Fruit fly (Drosophila melanogaster) whole organism, embryonic: ENCODE results near the gene a10.

Experiments used
- CG10147 ChIP-seq: fragments of 200-800 bp; sonication (Bioruptor generic); optimal IDR thresholded peaks from 2 replicates; lab custom pipeline; 2019; ENCODE audit warnings: missing biosample characterization, mild to moderate bottlenecking, missing genetic modification characterization, moderate library complexity
- CG10543 ChIP-seq: fragments of 200-800 bp; sonication (Bioruptor generic); optimal IDR thresholded peaks from 3 replicates; lab custom pipeline; 2017; ENCODE audit warnings: missing biosample characterization, mild to moderate bottlenecking, missing genetic modification characterization, moderate library complexity
- CG10565 ChIP-seq: fragments of 200-800 bp; sonication (Bioruptor generic); optimal IDR thresholded peaks from 3 replicates; lab custom pipeline; 2016; ENCODE audit warnings: missing biosample characterization, mild to moderate bottlenecking, missing genetic modification characterization
- CG12071 ChIP-seq: fragments of 200-800 bp; sonication (Bioruptor generic); optimal IDR thresholded peaks from 3 replicates; lab custom pipeline; 2018; ENCODE audit warnings: missing biosample characterization, mild to moderate bottlenecking, missing genetic modification characterization
- CG12299 ChIP-seq: fragments of 200-800 bp; sonication (Bioruptor generic); optimal IDR thresholded peaks from 2 replicates; lab custom pipeline; 2018; ENCODE audit warnings: missing biosample characterization, mild to moderate bottlenecking, missing genetic modification characterization
- CG12769 ChIP-seq: fragments of 200-800 bp; sonication (Bioruptor generic); optimal IDR thresholded peaks from 2 replicates; lab custom pipeline; 2019; ENCODE audit warnings: missing biosample characterization, mild to moderate bottlenecking, missing genetic modification characterization, moderate library complexity
- CG12942 ChIP-seq: fragments of 200-800 bp; sonication (Bioruptor generic); optimal IDR thresholded peaks from 3 replicates; lab custom pipeline; 2016; ENCODE audit warnings: missing biosample characterization, missing genetic modification characterization
- CG15011 ChIP-seq: fragments of 200-800 bp; sonication (Bioruptor generic); optimal IDR thresholded peaks from 3 replicates; lab custom pipeline; 2018; ENCODE audit warnings: missing biosample characterization, mild to moderate bottlenecking, missing genetic modification characterization
- CG15073 ChIP-seq: fragments of 200-800 bp; sonication (Bioruptor generic); optimal IDR thresholded peaks from 2 replicates; lab custom pipeline; 2016; ENCODE audit warnings: missing biosample characterization, missing genetic modification characterization
- CG17328 ChIP-seq: fragments of 200-800 bp; sonication (Bioruptor generic); IDR thresholded peaks from 2 replicates; pipeline ENCODE4 v1.3.6; 2022; ENCODE audit warnings: missing biosample characterization, missing genetic modification characterization
- CG17612 ChIP-seq: fragments of 200-800 bp; sonication (Bioruptor generic); IDR thresholded peaks from 2 replicates; pipeline ENCODE4 v1.3.6; 2022; ENCODE audit warnings: missing biosample characterization, missing genetic modification characterization
- CG17802 ChIP-seq: fragments of 200-800 bp; sonication (Bioruptor generic); optimal IDR thresholded peaks from 2 replicates; lab custom pipeline; 2018; ENCODE audit warnings: missing biosample characterization, mild to moderate bottlenecking, missing genetic modification characterization, moderate library complexity
- CG2199 ChIP-seq: fragments of 200-800 bp; sonication (Bioruptor generic); IDR thresholded peaks from 3 replicates; pipeline ENCODE4 v1.3.6; 2022; ENCODE audit warnings: missing biosample characterization, missing genetic modification characterization
- CG3163 ChIP-seq: fragments of 200-800 bp; sonication (Bioruptor generic); optimal IDR thresholded peaks from 3 replicates; lab custom pipeline; 2016; ENCODE audit warnings: missing biosample characterization, missing genetic modification characterization
- CG3726 ChIP-seq: fragments of 200-800 bp; sonication (Bioruptor generic); IDR thresholded peaks from 3 replicates; pipeline ENCODE4, ENCODE4 v1.3.6; 2022; ENCODE audit warnings: missing biosample characterization, missing genetic modification characterization
- CG3847 ChIP-seq: fragments of 200-800 bp; sonication (Bioruptor generic); IDR thresholded peaks from 2 replicates; pipeline ENCODE4 v1.3.6; 2022; ENCODE audit warnings: missing biosample characterization, missing genetic modification characterization
- CG6254 ChIP-seq: fragments of 200-800 bp; sonication (Bioruptor generic); optimal IDR thresholded peaks from 3 replicates; lab custom pipeline; 2017; ENCODE audit warnings: mild to moderate bottlenecking, missing biosample characterization, missing genetic modification reagents, missing genetic modification characterization
- CG6654 ChIP-seq: fragments of 200-800 bp; sonication (Bioruptor generic); optimal IDR thresholded peaks from 2 replicates; lab custom pipeline; 2017; ENCODE audit warnings: missing biosample characterization, mild to moderate bottlenecking, missing genetic modification characterization
- CG6683 ChIP-seq: fragments of 200-800 bp; sonication (Bioruptor generic); optimal IDR thresholded peaks from 2 replicates; lab custom pipeline; 2017; ENCODE audit warnings: missing biosample characterization, mild to moderate bottlenecking, missing genetic modification characterization, missing genetic modification reagents
- CG6813 ChIP-seq: fragments of 200-800 bp; sonication (Bioruptor generic); optimal IDR thresholded peaks from 2 replicates; lab custom pipeline; 2017; ENCODE audit warnings: missing biosample characterization, missing genetic modification characterization, mild to moderate bottlenecking, moderate library complexity, missing genetic modification reagents
- CG7357 ChIP-seq: fragments of 200-800 bp; sonication (Bioruptor generic); IDR thresholded peaks from 3 replicates; pipeline ENCODE4 v1.3.6; 2022; ENCODE audit warnings: missing biosample characterization, missing genetic modification characterization
- CG7745 ChIP-seq: fragments of 200-800 bp; sonication (Bioruptor generic); optimal IDR thresholded peaks from 2 replicates; lab custom pipeline; 2018; ENCODE audit warnings: missing biosample characterization, mild to moderate bottlenecking, missing genetic modification characterization, moderate library complexity
- CG7839 ChIP-seq: fragments of 200-800 bp; sonication (Bioruptor generic); optimal IDR thresholded peaks from 3 replicates; lab custom pipeline; 2018; ENCODE audit warnings: missing biosample characterization, mild to moderate bottlenecking, missing genetic modification characterization, moderate library complexity
- CG8290 ChIP-seq, 3 experiments: fragments of 200-800 bp; sonication (Bioruptor generic); optimal IDR thresholded peaks; 2 replicates each; lab custom pipeline; 2016 to 2019; ENCODE audit warnings: missing biosample characterization in 3 of 3, missing genetic modification characterization in 3 of 3, mild to moderate bottlenecking in 2 of 3, moderate library complexity in 1 of 3
- CG8388 ChIP-seq: fragments of 200-800 bp; sonication (Bioruptor generic); optimal IDR thresholded peaks from 2 replicates; lab custom pipeline; 2019; ENCODE audit warnings: missing biosample characterization, mild to moderate bottlenecking, missing genetic modification characterization, moderate library complexity
- Dfd ChIP-seq, 2 experiments: fragments of >200 bp; optimal IDR thresholded peaks; 2 replicates each; lab custom pipeline; 2017; ENCODE audit warnings: missing biosample characterization in 2 of 2, missing genetic modification characterization in 2 of 2
- Dip3 ChIP-seq: fragments of 200-800 bp; sonication (Bioruptor generic); optimal IDR thresholded peaks from 3 replicates; lab custom pipeline; 2016; ENCODE audit warnings: missing biosample characterization, missing genetic modification characterization
- ERR ChIP-seq: fragments of 200-800 bp; sonication (Bioruptor generic); optimal IDR thresholded peaks from 2 replicates; lab custom pipeline; 2016; ENCODE audit warnings: missing biosample characterization, missing genetic modification characterization
- Eip74EF ChIP-seq, 2 experiments: fragments of 200-800 bp in 1 of 2; fragments of >200 bp in 1 of 2; sonication (Bioruptor generic) in 1 of 2; optimal IDR thresholded peaks; 2 replicates each; lab custom pipeline; 2017 to 2019; ENCODE audit warnings: missing biosample characterization in 2 of 2, missing genetic modification characterization in 2 of 2, mild to moderate bottlenecking in 1 of 2, moderate library complexity in 1 of 2
- HLH3B ChIP-seq: fragments of 200-800 bp; sonication (Bioruptor generic); IDR thresholded peaks from 2 replicates; pipeline ENCODE4 v1.3.6; 2022; ENCODE audit warnings: missing biosample characterization, missing genetic modification characterization
- Hey ChIP-seq: fragments of 200-800 bp; sonication (Bioruptor generic); optimal IDR thresholded peaks from 3 replicates; lab custom pipeline; 2018; ENCODE audit warnings: missing biosample characterization, mild to moderate bottlenecking, missing genetic modification characterization
- Hmr ChIP-seq: fragments of 200-800 bp; sonication (Bioruptor generic); optimal IDR thresholded peaks from 3 replicates; lab custom pipeline; 2017; ENCODE audit warnings: mild to moderate bottlenecking, missing biosample characterization, missing genetic modification reagents, missing genetic modification characterization
- Hmx ChIP-seq: fragments of 200-800 bp; sonication (Bioruptor generic); optimal IDR thresholded peaks from 2 replicates; lab custom pipeline; 2016; ENCODE audit warnings: missing biosample characterization, missing genetic modification characterization
- Ravus ChIP-seq: fragments of 200-800 bp; sonication (Bioruptor generic); IDR thresholded peaks from 2 replicates; pipeline ENCODE4 v1.3.6; 2022; ENCODE audit warnings: missing biosample characterization, missing genetic modification characterization
- Sox102F ChIP-seq: fragments of 200-800 bp; sonication (Bioruptor generic); optimal IDR thresholded peaks from 2 replicates; lab custom pipeline; 2018; ENCODE audit warnings: missing biosample characterization, mild to moderate bottlenecking, missing genetic modification characterization, moderate library complexity
- Taf1 ChIP-seq: fragments of 200-800 bp; sonication (Bioruptor generic); IDR thresholded peaks from 2 replicates; pipeline ENCODE4 v1.3.6; 2022; ENCODE audit warnings: missing biosample characterization, missing genetic modification characterization
- YL-1 ChIP-seq: fragments of 200-800 bp; sonication (Bioruptor generic); optimal IDR thresholded peaks from 3 replicates; lab custom pipeline; 2017; ENCODE audit warnings: missing biosample characterization, mild to moderate bottlenecking, missing genetic modification characterization
- dan ChIP-seq: fragments of 200-800 bp; sonication (Bioruptor generic); IDR thresholded peaks from 2 replicates; pipeline ENCODE4 v1.3.6; 2022; ENCODE audit warnings: missing biosample characterization, missing genetic modification characterization
- dm ChIP-seq: fragments of 200-800 bp; sonication (Bioruptor generic); optimal IDR thresholded peaks from 3 replicates; lab custom pipeline; 2016; ENCODE audit warnings: missing biosample characterization, missing genetic modification characterization
- emc ChIP-seq: fragments of 200-800 bp; sonication (Bioruptor generic); optimal IDR thresholded peaks from 2 replicates; lab custom pipeline; 2016; ENCODE audit warnings: missing biosample characterization, missing genetic modification characterization
- ems ChIP-seq: fragments of 200-800 bp; sonication (Bioruptor generic); optimal IDR thresholded peaks from 3 replicates; lab custom pipeline; 2016; ENCODE audit warnings: missing biosample characterization, missing genetic modification characterization
- ham ChIP-seq: fragments of 200-800 bp; sonication (Bioruptor generic); IDR thresholded peaks from 2 replicates; pipeline ENCODE4 v1.3.6; 2022; ENCODE audit warnings: missing biosample characterization, missing genetic modification characterization
- hbn ChIP-seq: fragments of 200-800 bp; sonication (Bioruptor generic); IDR thresholded peaks from 2 replicates; pipeline ENCODE4 v1.3.6; 2022; ENCODE audit warnings: missing biosample characterization, missing genetic modification characterization; ENCODE audit not compliant: partially characterized antibody
- kah ChIP-seq: fragments of 200-800 bp; sonication (Bioruptor generic); optimal IDR thresholded peaks from 2 replicates; lab custom pipeline; 2018; ENCODE audit warnings: missing biosample characterization, mild to moderate bottlenecking, missing genetic modification characterization
- otp ChIP-seq: fragments of 200-800 bp; sonication (Bioruptor generic); IDR thresholded peaks from 3 replicates; pipeline ENCODE4, ENCODE4 v1.3.6; 2022; ENCODE audit warnings: missing biosample characterization, missing genetic modification characterization
- pho ChIP-seq: fragments of 200-800 bp; sonication (Bioruptor generic); optimal IDR thresholded peaks from 2 replicates; lab custom pipeline; 2016; ENCODE audit warnings: missing biosample characterization, missing genetic modification characterization
- sug ChIP-seq: fragments of 200-800 bp; optimal IDR thresholded peaks from 2 replicates; lab custom pipeline; 2019; ENCODE audit warnings: missing biosample characterization, mild to moderate bottlenecking, missing genetic modification characterization, moderate library complexity
- tio ChIP-seq: fragments of 200-800 bp; sonication (Bioruptor generic); optimal IDR thresholded peaks from 2 replicates; lab custom pipeline; 2017; ENCODE audit warnings: missing biosample characterization, missing genetic modification characterization, inconsistent platforms
- trh ChIP-seq: fragments of 200-800 bp; sonication (Bioruptor generic); optimal IDR thresholded peaks from 2 replicates; lab custom pipeline; 2016; ENCODE audit warnings: missing biosample characterization, missing genetic modification characterization
- ttk ChIP-seq: fragments of 200-800 bp; sonication (Bioruptor generic); IDR thresholded peaks from 2 replicates; pipeline ENCODE4 v2.1.2; 2022; ENCODE audit warnings: missing biosample characterization, missing genetic modification characterization
- zf30C ChIP-seq: fragments of 200-800 bp; sonication (Bioruptor generic); optimal IDR thresholded peaks from 3 replicates; lab custom pipeline; 2018; ENCODE audit warnings: missing biosample characterization, mild to moderate bottlenecking, missing genetic modification characterization

a10 gene

DNA sequence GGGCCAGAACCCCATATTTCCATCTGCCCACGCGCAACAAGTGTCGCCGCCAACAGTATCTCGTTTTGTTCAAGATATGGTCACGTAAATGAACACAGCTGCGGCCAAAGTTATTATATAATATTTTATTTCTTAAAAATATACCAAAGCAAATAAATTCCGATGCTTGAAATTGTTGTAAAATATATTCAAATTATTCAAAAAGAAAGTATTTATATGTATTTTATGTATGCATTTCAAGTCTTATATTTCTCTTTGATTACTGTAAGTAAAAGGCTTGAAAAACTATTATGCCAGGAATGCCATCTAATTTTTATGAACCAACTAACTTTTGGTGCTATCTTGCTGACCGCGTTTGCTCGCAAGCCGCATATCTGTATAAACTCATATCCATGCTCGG, 34.4 kb downstream of the a10 start (continued):
- TF ChIP-seq CG17612 (GFP tag; lab: Robert Waterston, UW) (no peak), CG2199 (GFP tag; lab: Robert Waterston, UW) (no peak), zf30C (GFP tag; lab: Kevin White, UChicago) (no peak), HLH3B (GFP tag; lab: Robert Waterston, UW) (no peak), ERR (GFP tag; lab: Kevin White, UChicago) (no peak), Ravus (GFP tag; lab: Robert Waterston, UW) (no peak), CG10147 (GFP tag; lab: Kevin White, UChicago) (peak; percentile 43), CG6654 (GFP tag; lab: Kevin White, UChicago) (no peak), CG6813 (GFP tag; lab: Kevin White, UChicago) (no peak), trh (no peak), CG12299 (tag; lab: Kevin White, UChicago) (no peak), CG12942 (GFP tag; lab: Kevin White, UChicago) (no peak), CG17328 (GFP tag; lab: Robert Waterston, UW) (0 out of 2 replicates have a peak, but pooled peaks have one; percentile 4), YL-1 (GFP tag; lab: Kevin White, UChicago) (no peak), CG10543 (GFP tag; lab: Kevin White, UChicago) (no peak), sug (peak; percentile 24), CG6254 (GFP tag; lab: Kevin White, UChicago) (no peak), dan (GFP tag; lab: Robert Waterston, UW) (no peak), CG12769 (no peak), CG3726 (GFP tag; lab: Robert Waterston, UW) (no peak), CG7839 (tag; lab: Kevin White, UChicago) (peak; percentile 69), Dip3 (GFP tag; lab: Kevin White, UChicago) (no peak), ham (GFP tag; lab: Robert Waterston, UW) (no peak), CG8388 (peak; percentile 13), CG15073 (no peak), Taf1 (GFP tag; lab: Robert Waterston, UW) (no peak), CG3163 (GFP tag; lab: Kevin White, UChicago) (no peak), Eip74EF (GFP tag; optimal IDR thresholded peaks at IDR 0.05; lab: Kevin White, UChicago) (no peak), CG15011 (GFP tag; lab: Kevin White, UChicago) (no peak), Hmx (GFP tag; lab: Kevin White, UChicago) (no peak), CG3847 (GFP tag; lab: Robert Waterston, UW) (0 out of 2 replicates have a peak, but pooled peaks have one; percentile 27), pho (GFP tag; lab: Kevin White, UChicago) (no peak), CG17802 (no peak), Hmr (GFP tag; lab: Kevin White, UChicago) (no peak), ttk (GFP tag; lab: Robert Waterston, UW) (0 out of 2 replicates have a peak, but pooled peaks have one; percentile 18), CG6683 (GFP tag; lab: Kevin White, UChicago) (no peak), Hey (no peak), dm (GFP tag; lab: Kevin White, UChicago) (no peak), CG12071 (no peak), otp (GFP tag; lab: Robert Waterston, UW) (no peak), tio (GFP tag; lab: Kevin White, UChicago) (no peak), Dfd (GFP tag; optimal IDR thresholded peaks at IDR 0.05; lab: Kevin White, UChicago) (no peak), hbn (GFP tag; lab: Robert Waterston, UW) (no peak), emc (GFP tag; lab: Kevin White, UChicago) (no peak), CG10565 (GFP tag; lab: Kevin White, UChicago) (no peak), ems (GFP tag; lab: Kevin White, UChicago) (no peak), Sox102F (GFP tag; lab: Kevin White, UChicago) (no peak), CG7745 (no peak), kah (no peak), CG7357 (GFP tag; lab: Robert Waterston, UW) (no peak), CG8290 (GFP tag; optimal IDR thresholded peaks at IDR 0.05; lab: Kevin White, UChicago) (no peak), CG8290 (tag; optimal IDR thresholded peaks at IDR 0.05; lab: Kevin White, UChicago) (no peak)
